Fruit fly (Drosophila melanogaster) S2 (cell line): ENCODE results near the gene CG11342.

Experiments
- CG8478 ChIP-seq: fragments of >200 bp; optimal IDR thresholded peaks from 2 replicates; lab custom pipeline; 2018
- CTCF ChIP-seq, 2 experiments: fragments of >200 bp; optimal IDR thresholded peaks; 2 replicates each; lab custom pipeline; 2018

- no peak for TF ChIP-seq CG8478 (lab: Kevin White, UChicago)
- TF ChIP-seq CTCF (optimal IDR thresholded peaks at IDR 0.05; lab: Kevin White, UChicago): no peak
These were observed 40.5 kb upstream of the CG11342 start for dm6 chr3L:4407743-4408142.
